Worm (Caenorhabditis elegans): ENCODE measurements around the gene rpt-6.

DNA sequence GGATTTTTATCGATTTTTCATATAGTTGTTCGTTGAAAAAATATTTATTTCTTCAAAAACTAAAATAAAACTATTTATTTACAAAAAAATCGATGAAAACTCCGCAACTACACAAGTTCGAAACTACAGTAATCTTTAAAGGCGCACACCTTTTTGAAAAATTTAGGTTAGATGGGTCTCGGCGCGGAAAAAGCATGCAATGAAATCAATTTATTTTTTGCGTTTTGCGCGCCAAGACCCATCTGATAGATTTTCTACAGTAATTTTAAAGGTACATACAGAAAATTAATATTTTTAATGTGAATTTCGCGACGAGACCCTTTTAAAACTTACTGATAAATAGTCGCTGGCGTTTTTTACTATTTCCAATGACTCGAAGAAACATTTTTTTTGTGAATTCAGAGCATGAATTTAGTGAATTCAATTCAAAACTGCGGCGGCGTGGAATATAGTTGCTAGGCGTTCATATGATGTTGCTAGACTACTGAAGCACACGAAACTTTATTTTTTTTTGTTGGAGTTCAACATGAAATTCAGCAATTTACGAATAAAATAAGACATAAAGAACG is 3.2 kb upstream of the rpt-6 start, which contains the start of gene Y75B8A.33:
- TF ChIP-seq sox-4 (tag; optimal IDR thresholded peaks at IDR 0.05) (no peak), elt-4 (tag; optimal IDR thresholded peaks at IDR 0.05) (no peak), fkh-10 (GFP tag; optimal IDR thresholded peaks at IDR 0.05) (no peak), dmd-4 (tag; optimal IDR thresholded peaks at IDR 0.05; ENCODE audit: borderline replicate concordance) (no peak), che-1 (tag; optimal IDR thresholded peaks at IDR 0.05) (no peak)
